Fruit fly (Drosophila melanogaster) whole organism, embryonic: ENCODE measurements around the gene CG6656.

Source experiments
- Aef1 ChIP-seq: fragments of 200-800 bp; sonication (Bioruptor generic); IDR thresholded peaks from 3 replicates; pipeline ENCODE4 v1.3.6; 2022; ENCODE audit warnings: missing biosample characterization, missing genetic modification characterization
- Atf-2 ChIP-seq: fragments of 200-800 bp; sonication (Bioruptor generic); optimal IDR thresholded peaks from 2 replicates; lab custom pipeline; 2016; ENCODE audit warnings: missing biosample characterization, missing genetic modification characterization
- CG11093 ChIP-seq: fragments of 200-800 bp; sonication (Bioruptor generic); IDR thresholded peaks from 3 replicates; pipeline ENCODE4 v1.3.6; 2022; ENCODE audit warnings: missing biosample characterization, missing genetic modification characterization
- CG11723 ChIP-seq: fragments of 200-800 bp; sonication (Bioruptor generic); optimal IDR thresholded peaks from 2 replicates; lab custom pipeline; 2017; ENCODE audit warnings: missing biosample characterization, mild to moderate bottlenecking, missing genetic modification characterization
- CG13624 ChIP-seq: fragments of 200-800 bp; sonication (Bioruptor generic); optimal IDR thresholded peaks from 2 replicates; lab custom pipeline; 2016; ENCODE audit warnings: missing biosample characterization, missing genetic modification characterization
- CG14710 ChIP-seq: fragments of 200-800 bp; sonication (Bioruptor generic); optimal IDR thresholded peaks from 3 replicates; lab custom pipeline; 2019; ENCODE audit warnings: missing biosample characterization, mild to moderate bottlenecking, missing genetic modification characterization, moderate library complexity
- CG15073 ChIP-seq: fragments of 200-800 bp; sonication (Bioruptor generic); optimal IDR thresholded peaks from 2 replicates; lab custom pipeline; 2016; ENCODE audit warnings: missing biosample characterization, missing genetic modification characterization
- CG2120 ChIP-seq: fragments of 200-800 bp; sonication (Bioruptor generic); optimal IDR thresholded peaks from 3 replicates; lab custom pipeline; 2016; ENCODE audit warnings: missing biosample characterization, missing genetic modification characterization
- CG2678 ChIP-seq: fragments of 200-800 bp; sonication (Bioruptor generic); optimal IDR thresholded peaks from 3 replicates; lab custom pipeline; 2019; ENCODE audit warnings: missing biosample characterization, mild to moderate bottlenecking, missing genetic modification characterization, moderate library complexity
- CG2712 ChIP-seq: fragments of 200-800 bp; optimal IDR thresholded peaks from 3 replicates; lab custom pipeline; 2019; ENCODE audit warnings: missing biosample characterization, mild to moderate bottlenecking, missing genetic modification characterization, moderate library complexity
- CG3407 ChIP-seq: fragments of 200-800 bp; sonication (Bioruptor generic); optimal IDR thresholded peaks from 2 replicates; lab custom pipeline; 2018; ENCODE audit warnings: missing biosample characterization, mild to moderate bottlenecking, missing genetic modification characterization
- CG4282 ChIP-seq: fragments of 200-800 bp; sonication (Bioruptor generic); optimal IDR thresholded peaks from 2 replicates; lab custom pipeline; 2016; ENCODE audit warnings: missing biosample characterization, missing genetic modification characterization
- CG7987 ChIP-seq: fragments of 200-800 bp; sonication (Bioruptor generic); optimal IDR thresholded peaks from 2 replicates; lab custom pipeline; 2018; ENCODE audit warnings: missing biosample characterization, mild to moderate bottlenecking, missing genetic modification characterization, moderate library complexity
- CG9817 ChIP-seq: fragments of 200-800 bp; sonication (Bioruptor generic); optimal IDR thresholded peaks from 2 replicates; lab custom pipeline; 2018; ENCODE audit warnings: missing biosample characterization, mild to moderate bottlenecking, missing genetic modification characterization, moderate library complexity
- CG9932 ChIP-seq: fragments of 200-800 bp; sonication (Bioruptor generic); IDR thresholded peaks from 2 replicates; pipeline ENCODE4 v1.3.6; 2022; ENCODE audit warnings: missing biosample characterization, missing genetic modification characterization
- Dek ChIP-seq: fragments of 200-800 bp; sonication (Bioruptor generic); optimal IDR thresholded peaks from 3 replicates; lab custom pipeline; 2019; ENCODE audit warnings: missing biosample characterization, mild to moderate bottlenecking, missing genetic modification characterization, moderate library complexity
- ERR ChIP-seq: fragments of 200-800 bp; sonication (Bioruptor generic); optimal IDR thresholded peaks from 2 replicates; lab custom pipeline; 2016; ENCODE audit warnings: missing biosample characterization, missing genetic modification characterization
- Fer1 ChIP-seq: fragments of 200-800 bp; sonication (Bioruptor generic); optimal IDR thresholded peaks from 2 replicates; lab custom pipeline; 2017; ENCODE audit warnings: missing biosample characterization, mild to moderate bottlenecking, missing genetic modification characterization
- Hr51 ChIP-seq, 2 experiments: fragments of 200-800 bp; sonication (Bioruptor generic); optimal IDR thresholded peaks; 2 replicates in 1 of 2; 3 replicates in 1 of 2; lab custom pipeline; 2016 to 2018; ENCODE audit warnings: missing biosample characterization in 2 of 2, missing genetic modification characterization in 2 of 2, mild to moderate bottlenecking in 1 of 2, moderate library complexity in 1 of 2
- Jarid2 ChIP-seq: fragments of 200-800 bp; sonication (Bioruptor generic); optimal IDR thresholded peaks from 3 replicates; lab custom pipeline; 2017; ENCODE audit warnings: mild to moderate bottlenecking, missing biosample characterization, missing genetic modification reagents, missing genetic modification characterization
- Myb ChIP-seq: fragments of 200-800 bp; sonication (Bioruptor generic); optimal IDR thresholded peaks from 2 replicates; lab custom pipeline; 2016; ENCODE audit warnings: missing biosample characterization, missing genetic modification characterization
- NC2α ChIP-seq: fragments of 200-800 bp; sonication (Bioruptor generic); optimal IDR thresholded peaks from 2 replicates; lab custom pipeline; 2016; ENCODE audit warnings: missing biosample characterization, missing genetic modification characterization
- Nf-YC ChIP-seq: fragments of 200-800 bp; optimal IDR thresholded peaks from 3 replicates; lab custom pipeline; 2019; ENCODE audit warnings: missing biosample characterization, mild to moderate bottlenecking, missing genetic modification characterization, moderate library complexity
- Opbp ChIP-seq: fragments of 200-800 bp; sonication (Bioruptor generic); IDR thresholded peaks from 3 replicates; pipeline ENCODE4 v1.3.6; 2022; ENCODE audit warnings: missing biosample characterization, missing genetic modification characterization; ENCODE audit not compliant: partially characterized antibody
- Rfx ChIP-seq: fragments of 200-800 bp; sonication (Bioruptor generic); IDR thresholded peaks from 2 replicates; pipeline ENCODE4 v1.3.6; 2022; ENCODE audit warnings: missing biosample characterization, missing genetic modification characterization
- Ssrp ChIP-seq: fragments of 200-800 bp; sonication (Bioruptor generic); optimal IDR thresholded peaks from 2 replicates; lab custom pipeline; 2018; ENCODE audit warnings: missing biosample characterization, mild to moderate bottlenecking, missing genetic modification characterization, moderate library complexity
- Xrp1 ChIP-seq: fragments of 200-800 bp; sonication (Bioruptor generic); IDR thresholded peaks from 2 replicates; pipeline ENCODE4 v1.3.6; 2022; ENCODE audit warnings: missing biosample characterization, missing genetic modification characterization
- abd-A ChIP-seq: fragments of 200-800 bp; sonication (Bioruptor generic); optimal IDR thresholded peaks from 3 replicates; lab custom pipeline; 2019; ENCODE audit warnings: missing biosample characterization, mild to moderate bottlenecking, missing genetic modification characterization, moderate library complexity
- ash1 ChIP-seq: fragments of 200-800 bp; sonication (Bioruptor generic); optimal IDR thresholded peaks from 2 replicates; lab custom pipeline; 2018; ENCODE audit warnings: missing biosample characterization, mild to moderate bottlenecking, missing genetic modification characterization
- chinmo ChIP-seq: fragments of 200-800 bp; sonication (Bioruptor generic); IDR thresholded peaks from 4 replicates; pipeline ENCODE4 v1.3.6; 2022; ENCODE audit warnings: missing biosample characterization, missing genetic modification characterization; ENCODE audit not compliant: partially characterized antibody
- chm ChIP-seq: fragments of 200-800 bp; sonication (Bioruptor generic); IDR thresholded peaks from 2 replicates; pipeline ENCODE4 v1.3.6; 2022; ENCODE audit warnings: missing biosample characterization, missing genetic modification characterization
- ci ChIP-seq: fragments of 200-800 bp; sonication (Bioruptor generic); IDR thresholded peaks from 3 replicates; pipeline ENCODE4 v1.3.6; 2022; ENCODE audit warnings: missing biosample characterization, missing genetic modification characterization
- dysf ChIP-seq: fragments of 200-800 bp; sonication (Bioruptor generic); IDR thresholded peaks from 3 replicates; pipeline ENCODE4 v1.3.6; 2022; ENCODE audit warnings: missing biosample characterization, missing genetic modification characterization
- eve ChIP-seq, 2 experiments: fragments of >200 bp; optimal IDR thresholded peaks; 2 replicates each; lab custom pipeline; 2017; ENCODE audit warnings: missing biosample characterization in 2 of 2, missing genetic modification characterization in 2 of 2
- gt ChIP-seq: fragments of 200-800 bp; sonication (Bioruptor generic); IDR thresholded peaks from 2 replicates; pipeline ENCODE4 v1.3.6; 2022; ENCODE audit warnings: missing biosample characterization, missing genetic modification characterization
- ind ChIP-seq: fragments of 200-800 bp; sonication (Bioruptor generic); optimal IDR thresholded peaks from 3 replicates; lab custom pipeline; 2016; ENCODE audit warnings: missing biosample characterization, missing genetic modification characterization
- jumu ChIP-seq: fragments of 200-800 bp; sonication (Bioruptor generic); optimal IDR thresholded peaks from 3 replicates; lab custom pipeline; 2016; ENCODE audit warnings: missing biosample characterization, missing genetic modification characterization
- kay ChIP-seq: fragments of 200-800 bp; sonication (Bioruptor generic); optimal IDR thresholded peaks from 2 replicates; lab custom pipeline; 2016; ENCODE audit warnings: missing biosample characterization, missing genetic modification characterization
- ken ChIP-seq: fragments of 200-800 bp; sonication (Bioruptor generic); IDR thresholded peaks from 3 replicates; pipeline ENCODE4 v1.3.6; 2022; ENCODE audit warnings: missing biosample characterization, missing genetic modification characterization
- lilli ChIP-seq: fragments of 200-800 bp; sonication (Bioruptor generic); optimal IDR thresholded peaks from 3 replicates; lab custom pipeline; 2016; ENCODE audit warnings: missing biosample characterization, missing genetic modification characterization
- nmo ChIP-seq: fragments of 200-800 bp; sonication (Bioruptor generic); optimal IDR thresholded peaks from 2 replicates; lab custom pipeline; 2018; ENCODE audit warnings: missing biosample characterization, mild to moderate bottlenecking, missing genetic modification characterization, moderate library complexity
- pum ChIP-seq: fragments of 200-800 bp; sonication (Bioruptor generic); optimal IDR thresholded peaks from 2 replicates; lab custom pipeline; 2016; ENCODE audit warnings: missing biosample characterization, missing genetic modification characterization
- sisA ChIP-seq: fragments of 200-800 bp; sonication (Bioruptor generic); IDR thresholded peaks from 2 replicates; pipeline ENCODE4 v1.3.6; 2022; ENCODE audit warnings: missing biosample characterization, missing genetic modification characterization
- slp2 ChIP-seq: fragments of 200-800 bp; sonication (Bioruptor generic); optimal IDR thresholded peaks from 2 replicates; lab custom pipeline; 2016; ENCODE audit warnings: missing biosample characterization, missing genetic modification characterization
- sqz ChIP-seq: fragments of 200-800 bp; sonication (Bioruptor generic); optimal IDR thresholded peaks from 3 replicates; lab custom pipeline; 2018; ENCODE audit warnings: missing biosample characterization, mild to moderate bottlenecking, missing genetic modification characterization
- stwl ChIP-seq: fragments of 200-800 bp; sonication (Bioruptor generic); optimal IDR thresholded peaks from 3 replicates; lab custom pipeline; 2018; ENCODE audit warnings: missing biosample characterization, mild to moderate bottlenecking, missing genetic modification characterization, moderate library complexity
- sug ChIP-seq: fragments of 200-800 bp; optimal IDR thresholded peaks from 2 replicates; lab custom pipeline; 2019; ENCODE audit warnings: missing biosample characterization, mild to moderate bottlenecking, missing genetic modification characterization, moderate library complexity
- tap ChIP-seq: fragments of 200-800 bp; optimal IDR thresholded peaks from 3 replicates; lab custom pipeline; 2019; ENCODE audit warnings: missing biosample characterization, mild to moderate bottlenecking, missing genetic modification characterization, moderate library complexity
- unpg ChIP-seq: fragments of 200-800 bp; sonication (Bioruptor generic); optimal IDR thresholded peaks from 3 replicates; lab custom pipeline; 2018; ENCODE audit warnings: missing biosample characterization, mild to moderate bottlenecking, missing genetic modification characterization, moderate library complexity
- zfh1 ChIP-seq: fragments of 200-800 bp; sonication (Bioruptor generic); IDR thresholded peaks from 3 replicates; pipeline ENCODE4 v1.3.6; 2022; ENCODE audit warnings: missing biosample characterization, missing genetic modification characterization

CG6656 gene

DNA sequence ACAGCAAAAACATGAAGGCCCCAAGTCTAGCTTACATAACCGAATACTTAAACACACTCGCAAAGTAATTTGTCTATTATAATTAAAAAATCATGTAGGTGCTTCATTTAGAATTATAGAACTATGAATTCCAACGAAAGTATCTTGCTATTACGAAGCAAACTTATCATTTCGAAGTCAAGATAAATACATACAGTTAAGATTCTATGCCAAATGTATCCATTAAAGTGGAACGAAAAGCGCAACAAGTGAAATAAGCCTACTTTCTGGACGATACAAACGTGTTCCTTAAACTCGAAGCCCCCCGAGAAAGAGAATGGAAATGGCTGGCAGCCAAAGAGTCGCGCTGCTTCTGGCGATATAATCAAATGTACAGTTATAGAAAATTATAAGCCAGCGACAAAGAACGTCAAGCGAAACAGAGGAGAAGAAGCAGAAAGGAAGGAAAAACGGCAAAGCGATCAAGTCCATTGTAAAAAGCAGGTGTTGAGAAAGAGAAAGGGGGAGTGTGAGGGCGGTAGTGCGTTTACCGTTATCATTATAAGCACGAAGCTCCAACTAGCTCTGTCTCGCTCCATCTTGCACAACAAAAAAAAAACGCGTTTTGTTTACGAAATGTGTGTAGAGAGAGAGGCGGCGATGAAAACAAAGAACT, 22.4 kb upstream of the CG6656 start (continued):
- TF ChIP-seq Myb (GFP tag; lab: Kevin White, UChicago), result peak; percentile 9
- no peak for TF ChIP-seq pum (GFP tag; lab: Kevin White, UChicago)
- peak; percentile 32 for TF ChIP-seq Dek
- TF ChIP-seq ken (GFP tag; lab: Robert Waterston, UW), result no peak
- TF ChIP-seq jumu, result no peak
- peak; percentile 28 for TF ChIP-seq tap (tag; lab: Kevin White, UChicago)
- TF ChIP-seq CG2120, result peak; percentile 69
- TF ChIP-seq ash1 (GFP tag; lab: Kevin White, UChicago), result no peak
- no peak for TF ChIP-seq stwl (tag; lab: Kevin White, UChicago)
- TF ChIP-seq eve (GFP tag; optimal IDR thresholded peaks at IDR 0.05; lab: Kevin White, UChicago), result peak in 1 of 2 experiments; percentile 9
- TF ChIP-seq CG4282 (GFP tag; lab: Kevin White, UChicago), result no peak
- no peak for TF ChIP-seq Opbp (GFP tag; lab: Robert Waterston, UW)
- no peak for TF ChIP-seq ERR (GFP tag; lab: Kevin White, UChicago)
- TF ChIP-seq kay (GFP tag; lab: Kevin White, UChicago), result no peak
- TF ChIP-seq CG9817 (tag; lab: Kevin White, UChicago), result peak; percentile 50
- no peak for TF ChIP-seq gt
- peak; percentile 27; the same call in 1 of the 3 replicates for TF ChIP-seq ci (GFP tag; lab: Robert Waterston, UW)
- no peak for TF ChIP-seq CG11723 (GFP tag; lab: Kevin White, UChicago)
- no peak for TF ChIP-seq CG3407
- no peak for TF ChIP-seq slp2 (GFP tag; lab: Kevin White, UChicago)
- TF ChIP-seq sug, result peak; percentile 12
- TF ChIP-seq sqz (GFP tag; lab: Kevin White, UChicago), result peak; percentile 82
- TF ChIP-seq CG2678 (tag; lab: Kevin White, UChicago), result peak; percentile 59
- peak; percentile 6 for TF ChIP-seq CG13624 (GFP tag; lab: Kevin White, UChicago)
- TF ChIP-seq Xrp1 (GFP tag; lab: Robert Waterston, UW), result peak; percentile 26; the same call in 1 of the 2 replicates
- TF ChIP-seq Jarid2 (GFP tag; lab: Kevin White, UChicago), result no peak
- TF ChIP-seq Rfx (GFP tag; lab: Robert Waterston, UW), result peak; percentile 49
- TF ChIP-seq sisA (GFP tag; lab: Robert Waterston, UW), result no peak
- peak; percentile 15 for TF ChIP-seq nmo (GFP tag; lab: Kevin White, UChicago)
- TF ChIP-seq dysf, result peak; percentile 44; the same call in 2 of the 3 replicates
- no peak for TF ChIP-seq CG11093 (GFP tag; lab: Robert Waterston, UW)
- peak in 1 of 2 experiments; percentile 36 for TF ChIP-seq Hr51 (GFP tag; optimal IDR thresholded peaks at IDR 0.05; lab: Kevin White, UChicago)
- peak; percentile 19 for TF ChIP-seq unpg (GFP tag; lab: Kevin White, UChicago)
- no peak for TF ChIP-seq NC2α (GFP tag; lab: Kevin White, UChicago)
- TF ChIP-seq Nf-YC (tag; lab: Kevin White, UChicago), result no peak
- TF ChIP-seq chm (GFP tag; lab: Robert Waterston, UW), result no peak
- TF ChIP-seq zfh1 (GFP tag; lab: Robert Waterston, UW), result no peak
- no peak for TF ChIP-seq ind (GFP tag; lab: Kevin White, UChicago)
- peak; percentile 4 for TF ChIP-seq CG14710 (tag; lab: Kevin White, UChicago)
- no peak for TF ChIP-seq abd-A (tag; lab: Kevin White, UChicago)
- peak; percentile 32; the same call in 1 of the 2 replicates for TF ChIP-seq CG9932 (GFP tag; lab: Robert Waterston, UW)
- no peak for TF ChIP-seq CG15073 (GFP tag; lab: Kevin White, UChicago)
- peak; percentile 53 for TF ChIP-seq lilli
- TF ChIP-seq CG7987 (GFP tag; lab: Kevin White, UChicago), result no peak
- no peak for TF ChIP-seq Atf-2 (GFP tag; lab: Kevin White, UChicago)
- TF ChIP-seq CG2712, result peak; percentile 43
- TF ChIP-seq Ssrp, result peak; percentile 3
- peak; percentile 26; the same call in 1 of the 4 replicates for TF ChIP-seq chinmo (GFP tag; lab: Robert Waterston, UW)
- peak; percentile 23 for TF ChIP-seq Fer1 (GFP tag; lab: Kevin White, UChicago)
- TF ChIP-seq Aef1 (GFP tag; lab: Robert Waterston, UW), result no peak
